Worm (Caenorhabditis elegans): ENCODE results near the gene dap-3.

Gene dap-3

ce11 chrII:10563368-10563767, 17.6 kb upstream of the dap-3 start, which contains the start of gene cdc-48.1 (continued):
- TF ChIP-seq lin-26 (GFP tag; IDR thresholded peaks at IDR 0.05) (peak; percentile 95), dpff-1 (tag; optimal IDR thresholded peaks at IDR 0.05) (peak; percentile 11), madf-10 (tag; optimal IDR thresholded peaks at IDR 0.05) (peak; percentile 97), him-1 (tag; optimal IDR thresholded peaks at IDR 0.05) (peak; percentile 97), chd-7 (tag; optimal IDR thresholded peaks at IDR 0.05) (peak; percentile 99), snpc-4 (GFP tag; optimal IDR thresholded peaks at IDR 0.05) (peak; percentile 91), snpc-4 (tag; optimal IDR thresholded peaks at IDR 0.05) (peak; percentile 92 to 95 (median 93))

ce11 chrII:10564578-10564977, 16.4 kb upstream of the dap-3 start, which contains the start of the genes C06A1.6 and C06A1.7:
TSS of gene C06A1.6 (minus strand) at chrII:10564678.
TSS of gene C06A1.7 (plus strand) at chrII:10564891.
- TF ChIP-seq bed-2 (GFP tag; IDR thresholded peaks at IDR 0.05) (no peak), rec-8 (tag; optimal IDR thresholded peaks at IDR 0.05) (no peak), zim-3 (tag; optimal IDR thresholded peaks at IDR 0.05) (no peak), Y67H2A.10 (GFP tag; conservative IDR thresholded peaks at IDR 0.05) (no peak), sea-2 (GFP tag; IDR thresholded peaks at IDR 0.05) (no peak), F37B4.10 (GFP tag; IDR thresholded peaks at IDR 0.05) (no peak)

ce11 chrII:10566458-10566857, 14.5 kb upstream of the dap-3 start:
- TF ChIP-seq F49E8.2 (tag; optimal IDR thresholded peaks at IDR 0.05; ENCODE audit: insufficient read depth) (no peak), zfh-2 (GFP tag; conservative IDR thresholded peaks at IDR 0.05) (peak; percentile 59)

DNA sequence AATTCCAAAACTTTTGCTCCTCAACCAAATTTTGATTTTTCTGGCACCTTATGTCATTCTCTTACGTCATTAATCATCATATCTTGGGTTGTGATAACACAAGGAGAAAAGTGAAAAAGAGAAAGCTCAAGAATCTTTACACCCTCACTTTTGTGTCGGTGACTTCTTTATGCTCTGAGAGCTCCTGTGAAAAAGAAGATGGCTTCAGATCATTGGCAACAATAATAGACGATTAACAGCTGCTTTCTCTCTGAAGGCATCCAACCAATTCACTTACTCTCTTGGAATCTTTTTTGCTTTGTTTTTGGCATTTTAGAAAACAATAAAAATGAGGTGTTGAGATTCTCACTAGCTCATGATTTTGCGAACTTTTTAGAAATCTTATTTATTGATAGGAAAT, 11.4 kb upstream of the dap-3 start:
- TF ChIP-seq hlh-12 (tag; optimal IDR thresholded peaks at IDR 0.05) (no peak), ztf-22 (GFP tag; optimal IDR thresholded peaks at IDR 0.05) (no peak), ceh-100 (GFP tag; IDR thresholded peaks at IDR 0.05) (no peak), zfh-2 (GFP tag; conservative IDR thresholded peaks at IDR 0.05) (no peak), bed-2 (GFP tag; IDR thresholded peaks at IDR 0.05) (no peak), sea-2 (GFP tag; IDR thresholded peaks at IDR 0.05) (no peak), dpff-1 (tag; optimal IDR thresholded peaks at IDR 0.05) (no peak), ets-4 (GFP tag; optimal IDR thresholded peaks at IDR 0.05) (no peak), nhr-80 (tag; optimal IDR thresholded peaks at IDR 0.05) (no peak), ceh-58 (GFP tag; IDR thresholded peaks at IDR 0.05) (no peak), Y79H2A.3 (GFP tag; conservative IDR thresholded peaks at IDR 0.05) (no peak), ccch-3 (GFP tag; optimal IDR thresholded peaks at IDR 0.05) (no peak), nhr-90 (tag; optimal IDR thresholded peaks at IDR 0.05) (no peak), die-1 (tag; optimal IDR thresholded peaks at IDR 0.05) (no peak), lin-54 (GFP tag; optimal IDR thresholded peaks at IDR 0.05) (no peak), ztf-3 (GFP tag; optimal IDR thresholded peaks at IDR 0.05) (no peak), egl-44 (GFP tag; IDR thresholded peaks at IDR 0.05) (no peak)

ce11 chrII:10570302-10570701, 10.6 kb upstream of the dap-3 start, which contains the start of gene txt-13:
TSS of gene txt-13 (plus strand) at chrII:10570602.
- TF ChIP-seq Y79H2A.3 (GFP tag; conservative IDR thresholded peaks at IDR 0.05) (no peak), attf-3 (GFP tag; conservative IDR thresholded peaks at IDR 0.05) (no peak), ccch-3 (GFP tag; optimal IDR thresholded peaks at IDR 0.05) (no peak), F33H1.4 (GFP tag; IDR thresholded peaks at IDR 0.05) (no peak), T26A5.8 (tag; optimal IDR thresholded peaks at IDR 0.05) (no peak), lag-1 (GFP tag; IDR thresholded peaks at IDR 0.05) (no peak), dox-1 (GFP tag; IDR thresholded peaks at IDR 0.05) (no peak), nhr-80 (tag; optimal IDR thresholded peaks at IDR 0.05) (no peak), mes-4 (tag; optimal IDR thresholded peaks at IDR 0.05) (no peak), pbrm-1 (GFP tag; IDR thresholded peaks at IDR 0.05) (no peak), mel-28 (tag; optimal IDR thresholded peaks at IDR 0.05; ENCODE audit: borderline replicate concordance) (no peak), lin-35 (GFP tag; optimal IDR thresholded peaks at IDR 0.05) (no peak), sptf-2 (GFP tag; optimal IDR thresholded peaks at IDR 0.05) (no peak), tlf-1 (GFP tag; optimal IDR thresholded peaks at IDR 0.05) (no peak), xnd-1 (tag; optimal IDR thresholded peaks at IDR 0.05) (no peak), tbx-9 (tag; optimal IDR thresholded peaks at IDR 0.05; ENCODE audit: borderline replicate concordance) (no peak), ceh-27 (GFP tag; optimal IDR thresholded peaks at IDR 0.05) (no peak), ztf-6 (GFP tag; IDR thresholded peaks at IDR 0.05) (no peak), zfh-2 (GFP tag; conservative IDR thresholded peaks at IDR 0.05) (no peak)
